Fruit fly (Drosophila melanogaster): ENCODE measurements around the gene CG13760.

CG13760 gene

DNA sequence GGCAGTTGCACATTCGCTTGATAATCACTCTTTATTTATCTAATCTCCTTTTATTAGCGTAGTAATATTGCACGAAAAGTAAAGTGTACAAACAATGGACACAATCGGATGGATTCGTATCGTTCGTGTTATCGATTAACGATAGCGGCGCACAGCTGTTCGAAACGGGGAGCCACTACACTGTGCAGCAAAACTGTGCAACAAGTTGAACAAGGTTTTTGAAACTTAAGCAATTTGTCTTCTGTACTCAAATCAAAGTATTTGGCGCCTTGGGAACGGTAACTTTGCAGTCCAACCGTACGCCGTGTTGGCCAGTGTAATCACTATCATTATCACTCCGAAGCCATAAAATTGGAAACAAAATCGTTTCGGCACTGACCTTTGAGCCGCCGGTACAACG lies 34.2 kb upstream of the CG13760 start, which contains the start of the genes Tsp3A and Seipin (continued):
- TF ChIP-seq CG14441 (GFP tag; IDR thresholded peaks at IDR 0.05) = peak; percentile 93
- peak; percentile 57 for TF ChIP-seq pum (GFP tag; optimal IDR thresholded peaks at IDR 0.05)
- peak; percentile 68 to 78 for TF ChIP-seq bsh (GFP tag; optimal IDR thresholded peaks at IDR 0.05)
- TF ChIP-seq cad (GFP tag; optimal IDR thresholded peaks at IDR 0.05) = no peak
- TF ChIP-seq ash1 (GFP tag; optimal IDR thresholded peaks at IDR 0.05) = peak; percentile 69
- peak; percentile 89 for TF ChIP-seq CG3281 (GFP tag; optimal IDR thresholded peaks at IDR 0.05)
- no peak for TF ChIP-seq CG3838 (GFP tag; optimal IDR thresholded peaks at IDR 0.05)
- peak; percentile 69 for TF ChIP-seq da (GFP tag; optimal IDR thresholded peaks at IDR 0.05)
- TF ChIP-seq CG10654 (GFP tag; optimal IDR thresholded peaks at IDR 0.05) = peak; percentile 79
- peak; percentile 62 for TF ChIP-seq CG12104 (GFP tag; optimal IDR thresholded peaks at IDR 0.05)
- no peak for TF ChIP-seq crol (GFP tag; IDR thresholded peaks at IDR 0.05)
- peak; percentile 79 for TF ChIP-seq kah (GFP tag; optimal IDR thresholded peaks at IDR 0.05)
- TF ChIP-seq Taf1 (GFP tag; IDR thresholded peaks at IDR 0.05) = peak; percentile 83
- TF ChIP-seq CoRest (tag; optimal IDR thresholded peaks at IDR 0.05) = peak; percentile 82
- peak; percentile 77 for TF ChIP-seq CG9609 (GFP tag; optimal IDR thresholded peaks at IDR 0.05)
- peak; percentile 63 for TF ChIP-seq repo (GFP tag; optimal IDR thresholded peaks at IDR 0.05)
- peak; percentile 81 for TF ChIP-seq CG17829 (tag; optimal IDR thresholded peaks at IDR 0.05)
- TF ChIP-seq CG11456 (GFP tag; IDR thresholded peaks at IDR 0.05) = peak; percentile 94
- TF ChIP-seq CkIIα-i1 (GFP tag; IDR thresholded peaks at IDR 0.05) = 0 out of 2 replicates have a peak, but pooled peaks have one; percentile 41
- TF ChIP-seq sr (GFP tag; IDR thresholded peaks at IDR 0.05) = peak; percentile 55; the same call in 2 of the 3 replicates
- peak; percentile 77 for TF ChIP-seq Side (GFP tag; optimal IDR thresholded peaks at IDR 0.05)
- peak; percentile 72 for TF ChIP-seq CG12744 (GFP tag; optimal IDR thresholded peaks at IDR 0.05)
- TF ChIP-seq dysf (GFP tag; IDR thresholded peaks at IDR 0.05) = peak; percentile 94
- TF ChIP-seq MTF-1 (GFP tag; optimal IDR thresholded peaks at IDR 0.05; ENCODE audit: borderline replicate concordance) = peak; percentile 59
- peak; percentile 94 for TF ChIP-seq CG34422 (GFP tag; IDR thresholded peaks at IDR 0.05)
- TF ChIP-seq Fer3 (tag; optimal IDR thresholded peaks at IDR 0.05) = peak; percentile 90
- no peak for TF ChIP-seq D (optimal IDR thresholded peaks at IDR 0.05)
- peak; percentile 66 for TF ChIP-seq D (GFP tag; optimal IDR thresholded peaks at IDR 0.05)
- peak; percentile 83 for TF ChIP-seq grau (tag; optimal IDR thresholded peaks at IDR 0.05)
- no peak for TF ChIP-seq Dip2 (GFP tag; IDR thresholded peaks at IDR 0.05)
- TF ChIP-seq CG6654 (GFP tag; optimal IDR thresholded peaks at IDR 0.05) = peak; percentile 42
- peak; percentile 89 for TF ChIP-seq Atf6 (GFP tag; IDR thresholded peaks at IDR 0.05)
- peak; percentile 76 for TF ChIP-seq CG10274 (GFP tag; optimal IDR thresholded peaks at IDR 0.05)
- TF ChIP-seq CG4328 (GFP tag; optimal IDR thresholded peaks at IDR 0.05) = peak; percentile 60
- TF ChIP-seq hbn (GFP tag; IDR thresholded peaks at IDR 0.05; ENCODE audit: partially characterized antibody) = no peak
- peak; percentile 79 for TF ChIP-seq CG12299 (tag; optimal IDR thresholded peaks at IDR 0.05)
- no peak for TF ChIP-seq Sox100B (GFP tag; optimal IDR thresholded peaks at IDR 0.05)
- no peak for TF ChIP-seq Hmx (GFP tag; optimal IDR thresholded peaks at IDR 0.05)
- peak; percentile 86 for TF ChIP-seq CG10366 (GFP tag; IDR thresholded peaks at IDR 0.05)
- TF ChIP-seq CG8281 (tag; optimal IDR thresholded peaks at IDR 0.05) = peak; percentile 53
- TF ChIP-seq Jarid2 (GFP tag; optimal IDR thresholded peaks at IDR 0.05) = no peak
- peak; percentile 67 for TF ChIP-seq CG10267 (tag; optimal IDR thresholded peaks at IDR 0.05)
- TF ChIP-seq Hand (GFP tag; optimal IDR thresholded peaks at IDR 0.05) = peak; percentile 80
- peak; percentile 56 for TF ChIP-seq CG14710 (tag; optimal IDR thresholded peaks at IDR 0.05)
- TF ChIP-seq CG15601 (tag; optimal IDR thresholded peaks at IDR 0.05) = no peak
- 0 out of 2 replicates have a peak, but pooled peaks have one; percentile 24 for TF ChIP-seq ham (GFP tag; IDR thresholded peaks at IDR 0.05)
- TF ChIP-seq z (GFP tag; IDR thresholded peaks at IDR 0.05) = peak; percentile 70; the same call in 2 of the 3 replicates
- TF ChIP-seq CrebB (tag; optimal IDR thresholded peaks at IDR 0.05) = peak; percentile 80
- peak; percentile 80 for TF ChIP-seq CG31365 (tag; optimal IDR thresholded peaks at IDR 0.05)
- no peak for TF ChIP-seq tll (GFP tag; optimal IDR thresholded peaks at IDR 0.05)
- TF ChIP-seq bab2 (GFP tag; optimal IDR thresholded peaks at IDR 0.05) = peak; percentile 77

Measured in whole organism, embryonic.